Worm (Caenorhabditis elegans) whole organism, young adult: ENCODE measurements around the gene C17H11.5.

Source experiments
- F39B2.1 ChIP-seq: fragments of 200-800 bp; sonication (Bioruptor generic); IDR thresholded peaks from 2 replicates; pipeline ENCODE4 v1.3.6; 2022; ENCODE audit warnings: missing genetic modification reagents, missing genetic modification characterization, missing compliant biosample characterization
- F57C9.4 ChIP-seq: sonication (generic microtip); optimal IDR thresholded peaks from 2 replicates; lab custom pipeline; 2017; ENCODE audit warnings: mild to moderate bottlenecking, missing genetic modification characterization, missing compliant biosample characterization
- T07F8.4 ChIP-seq: sonication (generic microtip); optimal IDR thresholded peaks from 2 replicates; lab custom pipeline; 2016; ENCODE audit warnings: mild to moderate bottlenecking, missing genetic modification characterization, moderate library complexity, missing compliant biosample characterization
- T26A5.8 ChIP-seq: sonication (generic microtip); optimal IDR thresholded peaks from 2 replicates; lab custom pipeline; 2016; ENCODE audit warnings: missing genetic modification characterization, missing compliant biosample characterization
- Y56A3A.18 ChIP-seq: fragments of 200-800 bp; sonication (Bioruptor generic); IDR thresholded peaks from 2 replicates; pipeline ENCODE4 v1.3.6; 2022; ENCODE audit warnings: missing genetic modification reagents, missing genetic modification characterization, missing compliant biosample characterization
- Y67H2A.10 ChIP-seq: fragments of 200-800 bp; sonication (Bioruptor generic); conservative IDR thresholded peaks from 2 replicates; pipeline ENCODE4 v1.3.6; 2022; ENCODE audit warnings: missing genetic modification reagents, missing genetic modification characterization, missing compliant biosample characterization
- Y79H2A.3 ChIP-seq: fragments of 200-800 bp; sonication (Bioruptor generic); conservative IDR thresholded peaks from 2 replicates; pipeline ENCODE4 v1.3.6; 2022; ENCODE audit warnings: missing genetic modification reagents, missing genetic modification characterization, missing compliant biosample characterization
- bed-2 ChIP-seq: fragments of 200-800 bp; sonication (Bioruptor generic); IDR thresholded peaks from 2 replicates; pipeline ENCODE4 v1.3.6; 2022; ENCODE audit warnings: missing genetic modification reagents, missing genetic modification characterization, missing compliant biosample characterization
- sea-2 ChIP-seq: fragments of 200-800 bp; sonication (Bioruptor generic); IDR thresholded peaks from 2 replicates; pipeline ENCODE4 v1.3.6; 2022; ENCODE audit warnings: missing genetic modification characterization, missing compliant biosample characterization
- unc-62 ChIP-seq: fragments of 150-350 bp; optimal IDR thresholded peaks from 2 replicates; lab custom pipeline; 2014; ENCODE audit warnings: missing biosample characterization, missing genetic modification reagents, missing genetic modification characterization

DNA sequence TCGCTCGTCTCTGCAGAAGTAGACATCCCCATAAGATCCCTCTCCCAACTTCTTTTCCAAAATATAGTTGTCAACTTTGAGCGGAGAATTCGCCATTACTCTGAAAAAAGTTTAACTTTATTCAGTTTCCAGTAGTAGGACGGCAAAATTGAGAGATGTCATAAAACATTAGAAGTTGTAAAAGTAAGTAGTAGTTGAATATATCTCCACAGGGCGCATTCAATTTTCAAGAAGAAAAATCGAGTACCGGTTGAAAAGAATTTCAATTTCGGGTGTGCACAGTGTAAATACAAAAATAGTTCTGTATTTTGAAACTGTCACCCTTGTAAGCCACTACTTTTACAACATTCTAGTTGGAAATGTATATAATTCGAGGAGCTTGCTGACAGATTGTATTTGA, 34.3 kb downstream of the C17H11.5 start, which contains the start of gene F22F1.2:
- TF ChIP-seq F39B2.1 (GFP tag; lab: Robert Waterston, UW) (no peak), T07F8.4 (no peak), T26A5.8 (no peak), Y56A3A.18 (GFP tag; lab: Robert Waterston, UW) (no peak), bed-2 (GFP tag; lab: Robert Waterston, UW) (no peak), sea-2 (GFP tag; lab: Robert Waterston, UW) (no peak), Y67H2A.10 (GFP tag; lab: Robert Waterston, UW) (no peak), Y79H2A.3 (GFP tag; lab: Robert Waterston, UW) (no peak), unc-62 (GFP tag; lab: Kevin White, UChicago) (no peak), F57C9.4 (tag; lab: Kevin White, UChicago) (no peak)
